Worm (Caenorhabditis elegans) whole organism, late embryonic: ENCODE data around the gene srx-64.

Source experiments
- F13H6.1 ChIP-seq: sonication (generic microtip); optimal IDR thresholded peaks from 2 replicates; lab custom pipeline; 2016; ENCODE audit warnings: missing genetic modification characterization, missing compliant biosample characterization
- K09A11.1 ChIP-seq: sonication (generic microtip); optimal IDR thresholded peaks from 2 replicates; lab custom pipeline; 2017; ENCODE audit warnings: antibody characterized with exemption, mild to moderate bottlenecking, missing genetic modification characterization, missing compliant biosample characterization; ENCODE audit not compliant: insufficient read depth
- ceh-22 ChIP-seq: sonication (generic microtip); optimal IDR thresholded peaks from 2 replicates; lab custom pipeline; 2017; ENCODE audit warnings: missing biosample characterization, missing genetic modification characterization
- fkh-6 ChIP-seq: sonication (generic microtip); optimal IDR thresholded peaks from 2 replicates; lab custom pipeline; 2016; ENCODE audit warnings: missing genetic modification characterization, missing compliant biosample characterization
- pat-9 ChIP-seq: fragments of 200-800 bp; sonication (Bioruptor generic); optimal IDR thresholded peaks from 2 replicates; lab custom pipeline; 2018; ENCODE audit warnings: mild to moderate bottlenecking, missing genetic modification characterization, moderate library complexity, missing compliant biosample characterization
- ttx-3 ChIP-seq: sonication (generic microtip); optimal IDR thresholded peaks from 2 replicates; lab custom pipeline; 2016; ENCODE audit warnings: missing genetic modification reagents, missing genetic modification characterization, missing compliant biosample characterization

DNA sequence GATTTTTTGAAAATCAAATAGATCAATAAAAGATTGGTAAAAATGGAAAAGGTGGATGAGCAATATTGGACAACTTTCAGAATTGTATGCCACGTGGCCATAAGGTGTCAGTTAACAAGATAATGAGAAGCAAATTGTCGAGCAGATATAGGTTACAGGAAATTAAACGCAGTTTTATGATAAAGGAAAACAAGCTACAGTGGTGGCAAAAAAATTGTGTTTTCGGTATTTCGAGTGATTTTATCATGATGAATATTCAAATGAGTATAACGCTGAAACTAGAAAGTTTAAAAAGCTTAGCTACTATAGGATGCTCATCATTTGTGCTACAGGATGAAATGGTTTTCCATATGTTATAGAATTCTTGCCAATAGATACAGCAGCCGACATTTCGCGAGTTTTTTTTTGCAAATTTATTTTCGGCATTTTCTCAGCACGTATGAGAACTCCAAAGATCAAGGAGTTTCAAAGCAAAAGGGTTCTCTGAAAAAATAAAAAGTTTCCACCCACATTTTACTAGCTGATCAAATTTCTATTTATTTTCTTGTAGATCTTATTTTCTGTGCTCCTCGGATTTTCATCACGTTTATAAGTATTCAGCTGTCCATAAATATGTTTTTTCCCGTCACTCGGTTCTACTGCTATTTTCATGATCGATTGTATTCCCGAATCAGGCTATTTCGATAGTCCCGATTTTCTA is 26.6 kb upstream of the srx-64 start, which contains the start of the genes str-229 and srh-190:
- TF ChIP-seq fkh-6 (tag; lab: Kevin White, UChicago): no peak
- no peak for TF ChIP-seq F13H6.1 (tag; lab: Kevin White, UChicago)
- no peak for TF ChIP-seq ttx-3 (tag; lab: Kevin White, UChicago)
- TF ChIP-seq K09A11.1 (tag; lab: Kevin White, UChicago): no peak
- TF ChIP-seq ceh-22 (tag; lab: Kevin White, UChicago): no peak
- no peak for TF ChIP-seq pat-9 (tag; lab: Kevin White, UChicago)
